Comparison of ENCODE assay signal across 5 fruit fly cellular contexts in the genomic region with DNA sequence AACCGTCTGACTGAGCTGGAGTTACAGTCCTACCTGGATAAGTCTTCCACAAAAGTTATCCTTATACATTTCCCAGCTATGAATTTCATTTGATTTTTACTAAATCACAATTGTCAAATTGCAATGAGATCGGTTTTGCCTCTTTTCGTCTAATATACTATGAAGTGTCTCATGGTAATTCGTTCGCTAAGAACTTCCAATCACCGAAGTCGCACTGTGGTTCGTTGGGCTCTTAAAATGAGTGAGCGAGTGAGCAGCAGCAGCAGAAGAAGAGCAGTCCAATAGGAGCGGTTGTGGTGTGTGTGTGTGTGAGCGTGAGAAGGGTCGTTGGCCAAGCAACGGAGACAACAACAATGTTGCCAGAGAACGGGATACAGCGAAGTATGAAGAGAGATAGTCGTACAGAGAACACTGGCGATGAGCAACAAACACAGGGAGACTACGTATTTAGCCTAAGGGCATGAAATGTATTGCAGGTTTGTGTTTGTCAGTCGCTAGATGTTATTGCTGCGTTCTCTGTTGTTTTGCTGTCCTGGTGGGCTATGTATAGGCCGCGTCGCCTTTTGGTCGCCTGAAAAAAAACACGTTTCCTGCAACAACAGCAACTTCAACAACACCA.
TF ChIP-seq lines count a peak whose summit lies in the region.

No protein-coding gene starts in this region.

TF ChIP-seq in whole organism, adult, 20 proteins besides CTCF, POLR2A, EP300 and RAD21 (continued from another document):
- TF ChIP-seq Crg-1 (GFP tag; optimal IDR thresholded peaks at IDR 0.05; lab: Kevin White, UChicago), result no peak
TF ChIP-seq in whole organism, adult: peak in this region for 11.

TF ChIP-seq in whole organism, embryonic, 481 proteins besides CTCF, POLR2A, EP300 and RAD21 (continued from another document and continues in another):
- TF ChIP-seq sisA (GFP tag; IDR thresholded peaks at IDR 0.05; lab: Robert Waterston, UW), result peak; percentile 89
- peak; percentile 84 for TF ChIP-seq CG15514 (GFP tag; optimal IDR thresholded peaks at IDR 0.05; lab: Kevin White, UChicago)
- TF ChIP-seq CG6654 (GFP tag; optimal IDR thresholded peaks at IDR 0.05; lab: Kevin White, UChicago), result peak; percentile 63
- TF ChIP-seq CHES-1-like (GFP tag; optimal IDR thresholded peaks at IDR 0.05; lab: Kevin White, UChicago), result peak; percentile 94
- TF ChIP-seq CG11247 (GFP tag; IDR thresholded peaks at IDR 0.05; lab: Robert Waterston, UW), result peak; percentile 86
- peak; percentile 79 for TF ChIP-seq ewg (GFP tag; optimal IDR thresholded peaks at IDR 0.05; lab: Kevin White, UChicago)
- peak; percentile 92 for TF ChIP-seq CG30431 (GFP tag; optimal IDR thresholded peaks at IDR 0.05; lab: Kevin White, UChicago)
- peak; percentile 91 for TF ChIP-seq CG15269 (tag; optimal IDR thresholded peaks at IDR 0.05; lab: Kevin White, UChicago)
- TF ChIP-seq Trl (optimal IDR thresholded peaks at IDR 0.05; lab: Kevin White, UChicago), result peak; percentile 61 to 76
- TF ChIP-seq Trl (GFP tag; optimal IDR thresholded peaks at IDR 0.05; lab: Kevin White, UChicago), result peak; percentile 95
- peak; percentile 90 for TF ChIP-seq crc (GFP tag; optimal IDR thresholded peaks at IDR 0.05; lab: Kevin White, UChicago)
- peak; percentile 91 for TF ChIP-seq stc (GFP tag; IDR thresholded peaks at IDR 0.05; lab: Robert Waterston, UW)
- TF ChIP-seq MESR4 (GFP tag; optimal IDR thresholded peaks at IDR 0.05; lab: Kevin White, UChicago), result peak; percentile 40
- TF ChIP-seq her (GFP tag; optimal IDR thresholded peaks at IDR 0.05; lab: Kevin White, UChicago), result peak; percentile 92
- TF ChIP-seq Opbp (GFP tag; IDR thresholded peaks at IDR 0.05; lab: Robert Waterston, UW; ENCODE audit: partially characterized antibody), result no peak
- peak; percentile 95 for TF ChIP-seq lab (GFP tag; optimal IDR thresholded peaks at IDR 0.05; lab: Kevin White, UChicago)
- peak; percentile 87 for TF ChIP-seq CG11456 (GFP tag; IDR thresholded peaks at IDR 0.05; lab: Robert Waterston, UW)
- TF ChIP-seq tup (GFP tag; optimal IDR thresholded peaks at IDR 0.05; lab: Kevin White, UChicago), result peak; percentile 85
- TF ChIP-seq hb (GFP tag; IDR thresholded peaks at IDR 0.05; lab: Robert Waterston, UW; ENCODE audit: partially characterized antibody), result no peak
- TF ChIP-seq CG16779 (GFP tag; IDR thresholded peaks at IDR 0.05; lab: Robert Waterston, UW), result peak; percentile 48; the same call in 1 of the 2 replicates
- peak; percentile 93 for TF ChIP-seq CG8924 (tag; optimal IDR thresholded peaks at IDR 0.05; lab: Kevin White, UChicago)
- peak; percentile 91 for TF ChIP-seq CG6689 (GFP tag; IDR thresholded peaks at IDR 0.05; lab: Robert Waterston, UW)
- peak; percentile 86 for TF ChIP-seq Optix (GFP tag; IDR thresholded peaks at IDR 0.05; lab: Robert Waterston, UW)
- peak; percentile 93 for TF ChIP-seq az2 (GFP tag; optimal IDR thresholded peaks at IDR 0.05; lab: Kevin White, UChicago)
- peak; percentile 81 for TF ChIP-seq wek (GFP tag; optimal IDR thresholded peaks at IDR 0.05; lab: Kevin White, UChicago)
- peak; percentile 81 for TF ChIP-seq CG2199 (GFP tag; IDR thresholded peaks at IDR 0.05; lab: Robert Waterston, UW)
- peak; percentile 89 to 91 for TF ChIP-seq Hr51 (GFP tag; optimal IDR thresholded peaks at IDR 0.05; lab: Kevin White, UChicago)
- TF ChIP-seq Rx (GFP tag; IDR thresholded peaks at IDR 0.05; lab: Robert Waterston, UW), result peak; percentile 85
- peak; percentile 76 for TF ChIP-seq CG11696 (GFP tag; IDR thresholded peaks at IDR 0.05; lab: Robert Waterston, UW)
- TF ChIP-seq zen2 (GFP tag; IDR thresholded peaks at IDR 0.05; lab: Robert Waterston, UW; ENCODE audit: partially characterized antibody), result no peak

TF ChIP-seq in whole organism, prepupa, 60 proteins besides CTCF, POLR2A, EP300 and RAD21 (continued from another document and continues in another):
- TF ChIP-seq Lpt (GFP tag; optimal IDR thresholded peaks at IDR 0.05; lab: Kevin White, UChicago) (peak; percentile 88), acj6 (GFP tag; optimal IDR thresholded peaks at IDR 0.05; lab: Kevin White, UChicago) (peak; percentile 98), cyc (GFP tag; optimal IDR thresholded peaks at IDR 0.05; lab: Kevin White, UChicago) (peak; percentile 99), CG10631 (GFP tag; optimal IDR thresholded peaks at IDR 0.05; lab: Kevin White, UChicago) (peak; percentile 98), CG7368 (GFP tag; optimal IDR thresholded peaks at IDR 0.05; lab: Kevin White, UChicago) (peak; percentile 97), fkh (GFP tag; optimal IDR thresholded peaks at IDR 0.05; lab: Kevin White, UChicago) (peak; percentile 44), CG10669 (GFP tag; optimal IDR thresholded peaks at IDR 0.05; lab: Kevin White, UChicago) (peak; percentile 97), CG8632 (GFP tag; optimal IDR thresholded peaks at IDR 0.05; lab: Kevin White, UChicago) (peak; percentile 96), Hr39 (GFP tag; optimal IDR thresholded peaks at IDR 0.05; lab: Kevin White, UChicago) (peak; percentile 98), esn (GFP tag; optimal IDR thresholded peaks at IDR 0.05; lab: Kevin White, UChicago) (peak; percentile 99), CG8319 (GFP tag; optimal IDR thresholded peaks at IDR 0.05; lab: Kevin White, UChicago) (peak; percentile 97), Sox15 (GFP tag; optimal IDR thresholded peaks at IDR 0.05; lab: Kevin White, UChicago) (peak; percentile 96), net (GFP tag; optimal IDR thresholded peaks at IDR 0.05; lab: Kevin White, UChicago) (peak; percentile 97), Ets96B (tag; optimal IDR thresholded peaks at IDR 0.05; lab: Kevin White, UChicago) (peak; percentile 96), pdm3 (GFP tag; optimal IDR thresholded peaks at IDR 0.05; lab: Kevin White, UChicago) (peak; percentile 98), Hr4 (GFP tag; optimal IDR thresholded peaks at IDR 0.05; lab: Kevin White, UChicago) (peak; percentile 94), salr (GFP tag; optimal IDR thresholded peaks at IDR 0.05; lab: Kevin White, UChicago) (peak; percentile 91 to 95), CG9139 (GFP tag; optimal IDR thresholded peaks at IDR 0.05; lab: Kevin White, UChicago) (peak; percentile 90), CG6163 (GFP tag; IDR thresholded peaks at IDR 0.05; lab: Robert Waterston, UW) (peak; percentile 97), Sox102F (GFP tag; optimal IDR thresholded peaks at IDR 0.05; lab: Kevin White, UChicago) (peak; percentile 98), fd59A (GFP tag; optimal IDR thresholded peaks at IDR 0.05; lab: Kevin White, UChicago) (peak; percentile 96), Blimp-1 (GFP tag; optimal IDR thresholded peaks at IDR 0.05; lab: Kevin White, UChicago) (peak; percentile 86), CG6808 (GFP tag; optimal IDR thresholded peaks at IDR 0.05; lab: Kevin White, UChicago) (peak; percentile 93), Smox (GFP tag; optimal IDR thresholded peaks at IDR 0.05; lab: Kevin White, UChicago) (peak; percentile 98), lz (GFP tag; optimal IDR thresholded peaks at IDR 0.05; lab: Kevin White, UChicago) (peak; percentile 98), CG4318 (GFP tag; optimal IDR thresholded peaks at IDR 0.05; lab: Kevin White, UChicago) (peak; percentile 89), CG32006 (GFP tag; optimal IDR thresholded peaks at IDR 0.05; lab: Kevin White, UChicago) (peak; percentile 94), CG3032 (tag; optimal IDR thresholded peaks at IDR 0.05; lab: Kevin White, UChicago) (peak; percentile 95), topi (GFP tag; optimal IDR thresholded peaks at IDR 0.05; lab: Kevin White, UChicago) (peak; percentile 98), dac (GFP tag; optimal IDR thresholded peaks at IDR 0.05; lab: Kevin White, UChicago) (peak; percentile 72), spab (GFP tag; optimal IDR thresholded peaks at IDR 0.05; lab: Kevin White, UChicago) (peak; percentile 96)

TF ChIP-seq in whole organism, pupa, 21 proteins besides CTCF, POLR2A, EP300 and RAD21 (continued from another document):
- TF ChIP-seq rn (GFP tag; IDR thresholded peaks at IDR 0.05; lab: Robert Waterston, UW) (peak; percentile 87), Pif1B (GFP tag; optimal IDR thresholded peaks at IDR 0.05; lab: Kevin White, UChicago) (peak; percentile 98), CG15710 (tag; optimal IDR thresholded peaks at IDR 0.05; lab: Kevin White, UChicago) (peak; percentile 96)
TF ChIP-seq in whole organism, pupa: peak in this region for 21.

TF ChIP-seq in whole organism, wandering third instar larva, 38 proteins besides CTCF, POLR2A, EP300 and RAD21 (continued from another document):
- TF ChIP-seq brk (GFP tag; optimal IDR thresholded peaks at IDR 0.05; lab: Kevin White, UChicago) (peak; percentile 97), lola (GFP tag; optimal IDR thresholded peaks at IDR 0.05; lab: Kevin White, UChicago) (no peak), Myc (optimal IDR thresholded peaks at IDR 0.05; lab: Kevin White, UChicago) (no peak), foxo (GFP tag; optimal IDR thresholded peaks at IDR 0.05; lab: Kevin White, UChicago) (peak; percentile 95 to 99), sage (GFP tag; optimal IDR thresholded peaks at IDR 0.05; lab: Kevin White, UChicago) (peak; percentile 96), Sp1 (GFP tag; optimal IDR thresholded peaks at IDR 0.05; lab: Kevin White, UChicago) (peak; percentile 97), Abd-B (GFP tag; optimal IDR thresholded peaks at IDR 0.05; lab: Kevin White, UChicago) (no peak), Hnf4 (GFP tag; optimal IDR thresholded peaks at IDR 0.05; lab: Kevin White, UChicago) (peak; percentile 97), Hr83 (GFP tag; optimal IDR thresholded peaks at IDR 0.05; lab: Kevin White, UChicago; ENCODE audit: poor library complexity, severe bottlenecking) (peak; percentile 24), dl (GFP tag; optimal IDR thresholded peaks at IDR 0.05; lab: Kevin White, UChicago; ENCODE audit: insufficient read depth in 1 of 2, partially characterized antibody in 2 of 2) (peak; percentile 14 to 57), Rel (GFP tag; optimal IDR thresholded peaks at IDR 0.05; lab: Kevin White, UChicago) (peak; percentile 94), Rel (tag; optimal IDR thresholded peaks at IDR 0.05; lab: Kevin White, UChicago) (peak; percentile 81), N (GFP tag; optimal IDR thresholded peaks at IDR 0.05; lab: Kevin White, UChicago) (no peak), CG32264 (GFP tag; optimal IDR thresholded peaks at IDR 0.05; lab: Kevin White, UChicago) (peak; percentile 97), CG9705 (GFP tag; optimal IDR thresholded peaks at IDR 0.05; lab: Kevin White, UChicago) (peak; percentile 94), fru (GFP tag; optimal IDR thresholded peaks at IDR 0.05; lab: Kevin White, UChicago) (peak; percentile 99), h (GFP tag; optimal IDR thresholded peaks at IDR 0.05; lab: Kevin White, UChicago) (peak; percentile 99), Vsx2 (GFP tag; optimal IDR thresholded peaks at IDR 0.05; lab: Kevin White, UChicago; ENCODE audit: partially characterized antibody) (no peak), dsf (GFP tag; optimal IDR thresholded peaks at IDR 0.05; lab: Kevin White, UChicago; ENCODE audit: borderline replicate concordance) (peak; percentile 89)
